Worm (Caenorhabditis elegans) whole organism, L4 larva: Measurements from ENCODE around the gene mbf-1.

ENCODE experiments used
- D1046.2 ChIP-seq: fragments of 200-800 bp; sonication (Bioruptor generic); IDR thresholded peaks from 2 replicates; pipeline ENCODE4 v1.3.6; 2022; ENCODE audit warnings: missing genetic modification characterization, missing compliant biosample characterization
- F10B5.3 ChIP-seq: sonication (generic microtip); optimal IDR thresholded peaks from 2 replicates; lab custom pipeline; 2016; ENCODE audit warnings: mild to moderate bottlenecking, missing genetic modification characterization, missing compliant biosample characterization
- F44E2.7 ChIP-seq: fragments of 200-800 bp; sonication (Bioruptor generic); IDR thresholded peaks from 2 replicates; pipeline ENCODE4 v2.1.2; 2022; ENCODE audit warnings: missing genetic modification characterization, missing compliant biosample characterization
- F49E8.2 ChIP-seq: sonication (generic microtip); optimal IDR thresholded peaks from 2 replicates; lab custom pipeline; 2016; ENCODE audit warnings: missing compliant biosample characterization, mild to moderate bottlenecking, missing genetic modification characterization, borderline replicate concordance
- T26A8.4 ChIP-seq: fragments of 200-800 bp; sonication (Bioruptor generic); IDR thresholded peaks from 2 replicates; pipeline ENCODE4 v1.3.6; 2022; ENCODE audit warnings: missing genetic modification characterization, missing compliant biosample characterization
- Y105C5A.15 ChIP-seq: fragments of 200-800 bp; sonication (Bioruptor generic); IDR thresholded peaks from 2 replicates; pipeline ENCODE4 v1.3.6; 2022; ENCODE audit warnings: missing genetic modification characterization, missing compliant biosample characterization
- ZK337.2 ChIP-seq: fragments of 200-800 bp; sonication (Bioruptor generic); IDR thresholded peaks from 2 replicates; pipeline ENCODE4 v1.3.6; 2022; ENCODE audit warnings: missing genetic modification reagents, missing genetic modification characterization, missing compliant biosample characterization
- aha-1 ChIP-seq: fragments of 150-350 bp; peaks from one replicate; lab custom pipeline; 2014; ENCODE audit warnings: missing biosample characterization, missing genetic modification characterization
- ama-1 ChIP-seq: fragments of 150-350 bp; optimal IDR thresholded peaks from 2 replicates; lab custom pipeline; 2014; ENCODE audit warnings: inconsistent platforms, mixed read lengths
- ceh-28 ChIP-seq: fragments of 150-350 bp; optimal IDR thresholded peaks from 2 replicates; lab custom pipeline; 2014; ENCODE audit warnings: missing biosample characterization, missing genetic modification reagents, missing genetic modification characterization
- cey-2 ChIP-seq: sonication (generic microtip); optimal IDR thresholded peaks from 3 replicates; lab custom pipeline; 2017; ENCODE audit warnings: missing genetic modification characterization, mild to moderate bottlenecking, missing compliant biosample characterization, antibody characterized with exemption, borderline replicate concordance; ENCODE audit not compliant: insufficient read depth
- daf-16 ChIP-seq, 3 experiments: sonication (generic microtip); optimal IDR thresholded peaks; 2 replicates each; lab custom pipeline; 2016 to 2017; ENCODE audit warnings: missing genetic modification characterization in 3 of 3, missing genetic modification reagents in 3 of 3, mild to moderate bottlenecking in 2 of 3, missing compliant biosample characterization in 2 of 3, missing biosample characterization in 1 of 3, moderate library complexity in 1 of 3
- daf-19 ChIP-seq: fragments of 200-800 bp; sonication (Bioruptor generic); conservative IDR thresholded peaks from 2 replicates; pipeline ENCODE4 v1.3.6; 2022; ENCODE audit warnings: missing genetic modification characterization, missing compliant biosample characterization
- dmd-6 ChIP-seq: fragments of 200-800 bp; sonication (Bioruptor generic); IDR thresholded peaks from 2 replicates; pipeline ENCODE4 v1.3.6; 2022; ENCODE audit warnings: missing genetic modification reagents, missing genetic modification characterization, missing compliant biosample characterization
- dpl-1 ChIP-seq: fragments of 150-350 bp; optimal IDR thresholded peaks from 2 replicates; lab custom pipeline; 2014; ENCODE audit warnings: missing biosample characterization, missing genetic modification reagents, missing genetic modification characterization
- duxl-1 ChIP-seq: sonication (generic microtip); optimal IDR thresholded peaks from 2 replicates; lab custom pipeline; 2016; ENCODE audit warnings: mild to moderate bottlenecking, missing genetic modification characterization, moderate library complexity, missing compliant biosample characterization; ENCODE audit not compliant: poor library complexity
- dve-1 ChIP-seq: sonication (generic microtip); optimal IDR thresholded peaks from 2 replicates; lab custom pipeline; 2017; ENCODE audit warnings: antibody characterized with exemption, mild to moderate bottlenecking, missing genetic modification characterization, missing compliant biosample characterization; ENCODE audit not compliant: insufficient read depth
- fkh-10 ChIP-seq: fragments of 150-350 bp; optimal IDR thresholded peaks from 2 replicates; lab custom pipeline; 2014; ENCODE audit warnings: missing biosample characterization, missing genetic modification reagents, missing genetic modification characterization
- hlh-30 ChIP-seq: sonication (generic microtip); optimal IDR thresholded peaks from 2 replicates; lab custom pipeline; 2017; ENCODE audit warnings: antibody characterized with exemption, mild to moderate bottlenecking, missing genetic modification characterization, missing compliant biosample characterization; ENCODE audit not compliant: insufficient read depth
- lim-7 ChIP-seq: fragments of 200-800 bp; sonication (Bioruptor generic); IDR thresholded peaks from 2 replicates; pipeline ENCODE4 v1.3.6; 2022; ENCODE audit warnings: missing genetic modification characterization, missing compliant biosample characterization
- lin-1 ChIP-seq: fragments of 200-800 bp; sonication (Bioruptor generic); IDR thresholded peaks from 2 replicates; pipeline ENCODE4 v1.3.6; 2022; ENCODE audit warnings: missing genetic modification reagents, missing genetic modification characterization, missing compliant biosample characterization
- lin-15B ChIP-seq: fragments of 150-350 bp; sonication (generic microtip); optimal IDR thresholded peaks from 3 replicates; lab custom pipeline; 2014; ENCODE audit warnings: missing biosample characterization, missing genetic modification characterization
- lin-38 ChIP-seq: fragments of 200-800 bp; sonication (Bioruptor generic); IDR thresholded peaks from 2 replicates; pipeline ENCODE4 v1.3.6; 2022; ENCODE audit warnings: missing genetic modification reagents, missing genetic modification characterization, missing compliant biosample characterization
- lsy-2 ChIP-seq, 2 experiments: fragments of 150-350 bp in 1 of 2; sonication (generic microtip) in 1 of 2; optimal IDR thresholded peaks; 2 replicates each; lab custom pipeline; 2014 to 2017; ENCODE audit warnings: missing biosample characterization in 2 of 2, missing genetic modification characterization in 2 of 2
- mdl-1 ChIP-seq, 2 experiments: fragments of 150-350 bp in 1 of 2; sonication (generic microtip) in 1 of 2; optimal IDR thresholded peaks; 2 replicates each; lab custom pipeline; 2014 to 2017; ENCODE audit warnings: missing biosample characterization in 2 of 2, missing genetic modification characterization in 2 of 2
- mdt-29 ChIP-seq: fragments of 200-800 bp; sonication (Bioruptor generic); IDR thresholded peaks from 2 replicates; pipeline ENCODE4 v1.3.6; 2022; ENCODE audit warnings: missing genetic modification reagents, missing genetic modification characterization, missing compliant biosample characterization
- mes-2 ChIP-seq: sonication (generic microtip); optimal IDR thresholded peaks from 2 replicates; lab custom pipeline; 2016; ENCODE audit warnings: missing genotype, mild to moderate bottlenecking, missing genetic modification characterization, missing compliant biosample characterization; ENCODE audit not compliant: poor library complexity, severe bottlenecking
- mxl-2 ChIP-seq: fragments of 200-800 bp; sonication (Bioruptor generic); conservative IDR thresholded peaks from 2 replicates; pipeline ENCODE4 v1.3.6; 2022; ENCODE audit warnings: missing genetic modification reagents, missing genetic modification characterization, missing compliant biosample characterization
- nhr-10 ChIP-seq: fragments of 150-350 bp; optimal IDR thresholded peaks from 2 replicates; lab custom pipeline; 2014; ENCODE audit warnings: missing biosample characterization, missing genetic modification characterization
- nhr-111 ChIP-seq: fragments of 200-800 bp; sonication (Bioruptor generic); optimal IDR thresholded peaks from 2 replicates; lab custom pipeline; 2018; ENCODE audit warnings: mild to moderate bottlenecking, missing genetic modification characterization, missing compliant biosample characterization
- nhr-28 ChIP-seq: fragments of 150-350 bp; optimal IDR thresholded peaks from 2 replicates; lab custom pipeline; 2014; ENCODE audit warnings: missing biosample characterization, missing genetic modification characterization
- nhr-48 ChIP-seq: sonication (generic microtip); optimal IDR thresholded peaks from 2 replicates; lab custom pipeline; 2016; ENCODE audit warnings: mild to moderate bottlenecking, missing genetic modification characterization, missing compliant biosample characterization
- nhr-6 ChIP-seq: fragments of 150-350 bp; optimal IDR thresholded peaks from 2 replicates; lab custom pipeline; 2014; ENCODE audit warnings: missing biosample characterization, missing genetic modification characterization
- nhr-76 ChIP-seq: fragments of 150-350 bp; optimal IDR thresholded peaks from 2 replicates; lab custom pipeline; 2014; ENCODE audit warnings: missing biosample characterization, missing genetic modification characterization
- php-3 ChIP-seq: fragments of 200-800 bp; sonication (Bioruptor generic); IDR thresholded peaks from 2 replicates; pipeline ENCODE4 v1.3.6; 2022; ENCODE audit warnings: missing genetic modification reagents, missing genetic modification characterization, missing compliant biosample characterization
- pqm-1 ChIP-seq: sonication (generic microtip); optimal IDR thresholded peaks from 2 replicates; lab custom pipeline; 2017; ENCODE audit warnings: missing biosample characterization, missing genetic modification characterization
- saeg-2 ChIP-seq: fragments of 200-800 bp; sonication (Bioruptor generic); IDR thresholded peaks from 2 replicates; pipeline ENCODE4 v1.3.6; 2022; ENCODE audit warnings: missing genetic modification reagents, missing genetic modification characterization, missing compliant biosample characterization
- set-16 ChIP-seq: fragments of 200-800 bp; sonication (Bioruptor generic); IDR thresholded peaks from 2 replicates; pipeline ENCODE4 v1.3.6; 2022; ENCODE audit warnings: missing genetic modification reagents, missing genetic modification characterization, missing compliant biosample characterization
- skn-1 ChIP-seq: fragments of 150-350 bp; optimal IDR thresholded peaks from 2 replicates; lab custom pipeline; 2014; ENCODE audit warnings: missing biosample characterization, missing genetic modification characterization
- snpc-4 ChIP-seq: fragments of 150-350 bp; optimal IDR thresholded peaks from 2 replicates; lab custom pipeline; 2014; ENCODE audit warnings: missing biosample characterization, missing genetic modification characterization
- spr-3 ChIP-seq: fragments of 200-800 bp; sonication (Bioruptor generic); optimal IDR thresholded peaks from 2 replicates; lab custom pipeline; 2018; ENCODE audit warnings: mild to moderate bottlenecking, missing genetic modification characterization, missing compliant biosample characterization
- tra-1 ChIP-seq: fragments of 200-800 bp; sonication (Bioruptor generic); IDR thresholded peaks from 2 replicates; pipeline ENCODE4 v1.3.6; 2022; ENCODE audit warnings: missing genetic modification reagents, missing genetic modification characterization, missing compliant biosample characterization
- unc-130 ChIP-seq: sonication (generic microtip); optimal IDR thresholded peaks from 2 replicates; lab custom pipeline; 2016; ENCODE audit warnings: missing genetic modification reagents, missing genetic modification characterization, missing compliant biosample characterization
- unc-39 ChIP-seq: sonication (generic microtip); optimal IDR thresholded peaks from 2 replicates; lab custom pipeline; 2017; ENCODE audit warnings: missing biosample characterization, missing genetic modification characterization
- unc-62 ChIP-seq, 3 experiments: fragments of 150-350 bp in 1 of 3; sonication (generic microtip); optimal IDR thresholded peaks in 2 of 3; peaks in 1 of 3; 1 replicate in 1 of 3; 2 replicates in 2 of 3; lab custom pipeline; 2014 to 2017; ENCODE audit warnings: missing biosample characterization in 3 of 3, missing genetic modification characterization in 3 of 3, missing genetic modification reagents in 3 of 3, missing genotype in 1 of 3
- zfp-3 ChIP-seq: fragments of 200-800 bp; sonication (Bioruptor generic); conservative IDR thresholded peaks from 2 replicates; pipeline ENCODE4 v1.3.6; 2022; ENCODE audit warnings: missing genetic modification reagents, missing genetic modification characterization, missing compliant biosample characterization
- ztf-11 ChIP-seq: fragments of 150-350 bp; optimal IDR thresholded peaks from 2 replicates; lab custom pipeline; 2014; ENCODE audit warnings: missing biosample characterization, missing genetic modification characterization

The mbf-1 gene

DNA sequence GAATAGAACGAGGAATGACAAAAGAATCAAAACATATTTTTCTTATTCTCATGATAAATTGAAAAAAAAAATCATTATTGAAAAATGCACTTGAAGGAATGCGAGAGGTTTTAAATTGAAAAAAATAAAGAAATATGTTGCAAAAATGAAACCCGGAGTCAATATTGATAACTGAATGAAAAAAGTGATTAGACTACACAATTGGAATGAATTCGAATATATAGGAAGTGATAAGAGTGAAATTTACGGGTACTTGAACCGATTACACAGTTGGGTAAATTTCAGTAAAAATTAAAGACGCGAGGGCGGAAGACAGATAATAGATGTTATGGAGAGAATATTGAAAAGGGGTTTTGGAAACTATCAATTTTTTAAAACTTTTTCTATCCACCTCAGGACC is 8.9 kb upstream of the mbf-1 start:
- TF ChIP-seq nhr-111 (GFP tag; lab: Kevin White, UChicago) (no peak), T26A8.4 (GFP tag; lab: Robert Waterston, UW) (no peak), pqm-1 (peak; percentile 81), lim-7 (GFP tag; lab: Robert Waterston, UW) (no peak), lin-15B (tag; lab: Kevin White, UChicago) (no peak), zfp-3 (GFP tag; lab: Robert Waterston, UW) (no peak), daf-19 (GFP tag; lab: Robert Waterston, UW) (no peak), spr-3 (GFP tag; lab: Kevin White, UChicago) (no peak), lsy-2 (tag; optimal IDR thresholded peaks at IDR 0.05; lab: Kevin White, UChicago) (no peak), lin-38 (no peak), F44E2.7 (no peak), mdt-29 (GFP tag; lab: Robert Waterston, UW) (no peak), Y105C5A.15 (GFP tag; lab: Robert Waterston, UW) (no peak), nhr-28 (tag; lab: Kevin White, UChicago) (peak; percentile 72), daf-16 (GFP tag; optimal IDR thresholded peaks at IDR 0.05; lab: Kevin White, UChicago) (no peak), daf-16 (tag; optimal IDR thresholded peaks at IDR 0.05; lab: Kevin White, UChicago) (peak; percentile 39), unc-62 (GFP tag; optimal IDR thresholded peaks at IDR 0.05 in 1 of 2; lab: Kevin White, UChicago) (no peak), unc-62 (tag; optimal IDR thresholded peaks at IDR 0.05; lab: Kevin White, UChicago) (no peak), unc-130 (GFP tag; lab: Kevin White, UChicago) (no peak), unc-39 (tag; lab: Kevin White, UChicago) (no peak), cey-2 (tag; lab: Kevin White, UChicago) (no peak), ztf-11 (tag; lab: Kevin White, UChicago) (no peak), hlh-30 (tag; lab: Kevin White, UChicago) (no peak)

DNA sequence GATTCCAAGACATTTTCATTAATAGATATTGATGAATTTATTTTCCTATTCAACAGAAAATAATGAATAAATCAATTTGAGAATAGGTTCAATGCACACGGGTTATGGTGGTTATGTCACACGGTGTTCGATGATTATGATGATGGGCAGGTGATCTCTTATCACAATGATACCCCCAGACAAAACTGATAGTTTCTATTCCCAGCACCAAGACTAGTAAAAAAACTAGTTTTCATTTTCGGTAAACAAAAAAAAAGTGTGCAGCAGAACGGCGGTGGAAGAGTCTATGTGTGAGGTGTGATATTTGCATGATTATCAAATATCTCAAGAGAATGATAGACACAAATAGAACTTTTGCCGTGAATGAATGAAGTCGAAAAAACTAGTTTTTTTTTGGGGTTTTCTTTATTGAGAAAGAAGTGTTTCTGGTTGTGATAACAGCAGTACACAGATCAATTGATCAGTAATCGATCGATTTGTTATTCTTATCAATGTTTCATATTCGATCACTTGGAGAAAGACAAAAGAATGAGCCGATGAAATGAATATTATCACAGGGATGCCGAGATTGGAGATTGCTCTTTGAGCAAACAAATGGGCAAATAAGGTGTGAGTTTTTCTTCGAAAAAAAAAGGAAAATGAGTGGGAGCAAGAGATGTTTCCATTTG is 7.9 kb upstream of the mbf-1 start:
- TF ChIP-seq lin-38, result no peak
- TF ChIP-seq set-16 (GFP tag; lab: Robert Waterston, UW), result no peak
- TF ChIP-seq fkh-10, result no peak
- peak; percentile 81 for TF ChIP-seq hlh-30 (tag; lab: Kevin White, UChicago)
- peak; percentile 3 for TF ChIP-seq nhr-10 (tag; lab: Kevin White, UChicago)
- peak; percentile 42 for TF ChIP-seq nhr-28 (tag; lab: Kevin White, UChicago)
- TF ChIP-seq pqm-1, result peak; percentile 28
- peak in 1 of 2 experiments; percentile 7 for TF ChIP-seq mdl-1 (tag; optimal IDR thresholded peaks at IDR 0.05; lab: Kevin White, UChicago)
- TF ChIP-seq php-3, result no peak
- TF ChIP-seq F10B5.3 (tag; lab: Kevin White, UChicago), result no peak
- TF ChIP-seq ZK337.2 (GFP tag; lab: Robert Waterston, UW), result no peak
- no peak for TF ChIP-seq lsy-2 (tag; optimal IDR thresholded peaks at IDR 0.05; lab: Kevin White, UChicago)
- no peak for TF ChIP-seq ceh-28 (tag; lab: Kevin White, UChicago)
- TF ChIP-seq tra-1 (GFP tag; lab: Robert Waterston, UW), result 0 out of 2 replicates have a peak, but pooled peaks have one; percentile 8
- peak; percentile 55 for TF ChIP-seq dmd-6 (GFP tag; lab: Robert Waterston, UW)
- TF ChIP-seq nhr-76 (tag; lab: Kevin White, UChicago), result no peak
- no peak for TF ChIP-seq nhr-48 (tag; lab: Kevin White, UChicago)
- peak in 1 of 2 experiments; percentile 4 for TF ChIP-seq daf-16 (GFP tag; optimal IDR thresholded peaks at IDR 0.05; lab: Kevin White, UChicago)
- no peak for TF ChIP-seq daf-16 (tag; optimal IDR thresholded peaks at IDR 0.05; lab: Kevin White, UChicago)
- no peak for TF ChIP-seq unc-130 (GFP tag; lab: Kevin White, UChicago)
- TF ChIP-seq mxl-2 (GFP tag; lab: Robert Waterston, UW), result no peak
- peak; percentile 10 for TF ChIP-seq dve-1
- no peak for TF ChIP-seq snpc-4 (tag; lab: Kevin White, UChicago)
- TF ChIP-seq aha-1 (tag; lab: Kevin White, UChicago), result peak; percentile 15
- TF ChIP-seq mes-2 (tag; lab: Kevin White, UChicago), result peak; percentile 9
- no peak for TF ChIP-seq skn-1 (tag; lab: Kevin White, UChicago)
- TF ChIP-seq saeg-2 (GFP tag; lab: Robert Waterston, UW), result no peak
- no peak for TF ChIP-seq F49E8.2 (tag; lab: Kevin White, UChicago)
- TF ChIP-seq ama-1 (lab: Kevin White, UChicago), result no peak
- no peak for TF ChIP-seq lin-1 (GFP tag; lab: Robert Waterston, UW)
- TF ChIP-seq D1046.2, result no peak
- TF ChIP-seq dpl-1 (GFP tag; lab: Kevin White, UChicago), result no peak
- TF ChIP-seq nhr-6 (tag; lab: Kevin White, UChicago), result peak; percentile 16
- TF ChIP-seq duxl-1 (tag; lab: Kevin White, UChicago), result no peak
